Fruit fly (Drosophila melanogaster) whole organism, embryonic: ENCODE results near the gene CG3104.

Experiments used
- Asciz ChIP-seq: fragments of 200-800 bp; sonication (Bioruptor generic); optimal IDR thresholded peaks from 2 replicates; lab custom pipeline; 2017; ENCODE audit warnings: missing biosample characterization, mild to moderate bottlenecking, missing genetic modification characterization, missing genetic modification reagents
- Awh ChIP-seq: fragments of 200-800 bp; sonication (Bioruptor generic); IDR thresholded peaks from 2 replicates; pipeline ENCODE4, ENCODE4 v1.3.6; 2022; ENCODE audit warnings: missing biosample characterization, missing genetic modification characterization
- Bdp1 ChIP-seq: fragments of 200-800 bp; sonication (Bioruptor generic); optimal IDR thresholded peaks from 3 replicates; lab custom pipeline; 2016; ENCODE audit warnings: missing biosample characterization, missing genetic modification characterization
- CG11560 ChIP-seq: fragments of 200-800 bp; sonication (Bioruptor generic); IDR thresholded peaks from 3 replicates; pipeline ENCODE4 v1.3.6; 2022; ENCODE audit warnings: missing biosample characterization, missing genetic modification characterization
- CG11696 ChIP-seq: fragments of 200-800 bp; sonication (Bioruptor generic); IDR thresholded peaks from 2 replicates; pipeline ENCODE4 v1.3.6; 2022; ENCODE audit warnings: missing biosample characterization, missing genetic modification characterization
- CG12071 ChIP-seq: fragments of 200-800 bp; sonication (Bioruptor generic); optimal IDR thresholded peaks from 3 replicates; lab custom pipeline; 2018; ENCODE audit warnings: missing biosample characterization, mild to moderate bottlenecking, missing genetic modification characterization
- CG12219 ChIP-seq: fragments of 200-800 bp; sonication (Bioruptor generic); optimal IDR thresholded peaks from 3 replicates; lab custom pipeline; 2018; ENCODE audit warnings: missing biosample characterization, mild to moderate bottlenecking, missing genetic modification characterization
- CG12744 ChIP-seq: fragments of 200-800 bp; sonication (Bioruptor generic); optimal IDR thresholded peaks from 2 replicates; lab custom pipeline; 2016; ENCODE audit warnings: missing biosample characterization, missing genetic modification characterization
- CG13894 ChIP-seq: fragments of 200-800 bp; sonication (Bioruptor generic); optimal IDR thresholded peaks from 3 replicates; lab custom pipeline; 2018; ENCODE audit warnings: missing biosample characterization, mild to moderate bottlenecking, missing genetic modification characterization, moderate library complexity
- CG14050 ChIP-seq: fragments of 200-800 bp; sonication (Bioruptor generic); IDR thresholded peaks from 3 replicates; pipeline ENCODE4 v1.3.6; 2022; ENCODE audit warnings: missing biosample characterization, missing genetic modification characterization
- CG15073 ChIP-seq: fragments of 200-800 bp; sonication (Bioruptor generic); optimal IDR thresholded peaks from 2 replicates; lab custom pipeline; 2016; ENCODE audit warnings: missing biosample characterization, missing genetic modification characterization
- CG17802 ChIP-seq: fragments of 200-800 bp; sonication (Bioruptor generic); optimal IDR thresholded peaks from 2 replicates; lab custom pipeline; 2018; ENCODE audit warnings: missing biosample characterization, mild to moderate bottlenecking, missing genetic modification characterization, moderate library complexity
- CG18476 ChIP-seq: fragments of 200-800 bp; sonication (Bioruptor generic); optimal IDR thresholded peaks from 2 replicates; lab custom pipeline; 2016; ENCODE audit warnings: missing biosample characterization, mild to moderate bottlenecking, missing genetic modification characterization
- CG34422 ChIP-seq: fragments of 200-800 bp; sonication (Bioruptor generic); IDR thresholded peaks from 3 replicates; pipeline ENCODE4 v1.3.6; 2022; ENCODE audit warnings: missing biosample characterization, missing genetic modification characterization
- CG4424 ChIP-seq: fragments of 200-800 bp; sonication (Bioruptor generic); optimal IDR thresholded peaks from 3 replicates; lab custom pipeline; 2016; ENCODE audit warnings: missing biosample characterization, missing genetic modification characterization
- CG4854 ChIP-seq: fragments of 200-800 bp; sonication (Bioruptor generic); optimal IDR thresholded peaks from 2 replicates; lab custom pipeline; 2016; ENCODE audit warnings: missing biosample characterization, missing genetic modification characterization, inconsistent platforms
- CG6272 ChIP-seq: fragments of 200-800 bp; sonication (Bioruptor generic); IDR thresholded peaks from 2 replicates; pipeline ENCODE4 v1.3.6; 2022; ENCODE audit warnings: missing biosample characterization, missing genetic modification characterization
- CG6765 ChIP-seq: fragments of 200-800 bp; sonication (Bioruptor generic); optimal IDR thresholded peaks from 3 replicates; lab custom pipeline; 2017; ENCODE audit warnings: missing biosample characterization, mild to moderate bottlenecking, missing genetic modification characterization
- CG7556 ChIP-seq: fragments of 200-800 bp; sonication (Bioruptor generic); optimal IDR thresholded peaks from 2 replicates; lab custom pipeline; 2017; ENCODE audit warnings: missing biosample characterization, mild to moderate bottlenecking, missing genetic modification characterization
- CG7839 ChIP-seq: fragments of 200-800 bp; sonication (Bioruptor generic); optimal IDR thresholded peaks from 3 replicates; lab custom pipeline; 2018; ENCODE audit warnings: missing biosample characterization, mild to moderate bottlenecking, missing genetic modification characterization, moderate library complexity
- CG7963 ChIP-seq: fragments of 200-800 bp; sonication (Bioruptor generic); IDR thresholded peaks from 3 replicates; pipeline ENCODE4 v1.3.6; 2022; ENCODE audit warnings: missing biosample characterization, missing genetic modification characterization; ENCODE audit not compliant: partially characterized antibody
- CG8765 ChIP-seq: fragments of 200-800 bp; sonication (Bioruptor generic); IDR thresholded peaks from 2 replicates; pipeline ENCODE4 v1.3.6; 2022; ENCODE audit warnings: missing biosample characterization, missing genetic modification characterization
- CG9215 ChIP-seq: fragments of 200-800 bp; sonication (Bioruptor generic); IDR thresholded peaks from 2 replicates; pipeline ENCODE4 v1.3.6; 2022; ENCODE audit warnings: missing biosample characterization, missing genetic modification characterization
- CG9609 ChIP-seq: fragments of 200-800 bp; sonication (Bioruptor generic); optimal IDR thresholded peaks from 3 replicates; lab custom pipeline; 2016; ENCODE audit warnings: missing biosample characterization, missing genetic modification characterization
- CG9797 ChIP-seq: fragments of 200-800 bp; sonication (Bioruptor generic); optimal IDR thresholded peaks from 3 replicates; lab custom pipeline; 2018; ENCODE audit warnings: missing biosample characterization, mild to moderate bottlenecking, missing genetic modification characterization
- CG9817 ChIP-seq: fragments of 200-800 bp; sonication (Bioruptor generic); optimal IDR thresholded peaks from 2 replicates; lab custom pipeline; 2018; ENCODE audit warnings: missing biosample characterization, mild to moderate bottlenecking, missing genetic modification characterization, moderate library complexity
- Camta ChIP-seq: fragments of 200-800 bp; sonication (Bioruptor generic); optimal IDR thresholded peaks from 2 replicates; lab custom pipeline; 2016; ENCODE audit warnings: missing biosample characterization, missing genetic modification characterization
- D ChIP-seq, 2 experiments: fragments of 200-800 bp in 1 of 2; fragments of >200 bp in 1 of 2; sonication (Bioruptor generic) in 1 of 2; optimal IDR thresholded peaks; 2 replicates in 1 of 2; 3 replicates in 1 of 2; lab custom pipeline; 2017; ENCODE audit warnings: mild to moderate bottlenecking in 1 of 2, missing biosample characterization in 1 of 2, missing genetic modification characterization in 1 of 2, missing genetic modification reagents in 1 of 2
- Ets97D ChIP-seq: fragments of 200-800 bp; sonication (Bioruptor generic); optimal IDR thresholded peaks from 3 replicates; lab custom pipeline; 2016; ENCODE audit warnings: missing biosample characterization, missing genetic modification characterization
- Fer1 ChIP-seq: fragments of 200-800 bp; sonication (Bioruptor generic); optimal IDR thresholded peaks from 2 replicates; lab custom pipeline; 2017; ENCODE audit warnings: missing biosample characterization, mild to moderate bottlenecking, missing genetic modification characterization
- HLH54F ChIP-seq: fragments of 200-800 bp; sonication (Bioruptor generic); optimal IDR thresholded peaks from 3 replicates; lab custom pipeline; 2016; ENCODE audit warnings: missing biosample characterization, missing genetic modification characterization
- HmgD ChIP-seq: fragments of 200-800 bp; sonication (Bioruptor generic); optimal IDR thresholded peaks from 3 replicates; lab custom pipeline; 2016; ENCODE audit warnings: missing biosample characterization, missing genetic modification characterization
- Nf-YB ChIP-seq: fragments of 200-800 bp; sonication (Bioruptor generic); optimal IDR thresholded peaks from 3 replicates; lab custom pipeline; 2019; ENCODE audit warnings: missing biosample characterization, mild to moderate bottlenecking, missing genetic modification characterization, moderate library complexity
- Optix ChIP-seq: fragments of 200-800 bp; sonication (Bioruptor generic); IDR thresholded peaks from 3 replicates; pipeline ENCODE4 v1.3.6; 2022; ENCODE audit warnings: missing biosample characterization, missing genetic modification characterization
- Six4 ChIP-seq: fragments of 200-800 bp; sonication (Bioruptor generic); optimal IDR thresholded peaks from 2 replicates; lab custom pipeline; 2016; ENCODE audit warnings: missing biosample characterization, missing genetic modification characterization
- Xrp1 ChIP-seq: fragments of 200-800 bp; sonication (Bioruptor generic); IDR thresholded peaks from 2 replicates; pipeline ENCODE4 v1.3.6; 2022; ENCODE audit warnings: missing biosample characterization, missing genetic modification characterization
- bbx ChIP-seq: fragments of 200-800 bp; sonication (Bioruptor generic); IDR thresholded peaks from 2 replicates; pipeline ENCODE4 v1.3.6; 2022; ENCODE audit warnings: missing biosample characterization, missing genetic modification characterization; ENCODE audit not compliant: partially characterized antibody
- fd64A ChIP-seq: fragments of 200-800 bp; sonication (Bioruptor generic); optimal IDR thresholded peaks from 3 replicates; lab custom pipeline; 2018; ENCODE audit warnings: missing biosample characterization, mild to moderate bottlenecking, missing genetic modification characterization
- fu2 ChIP-seq: fragments of 200-800 bp; sonication (Bioruptor generic); optimal IDR thresholded peaks from 2 replicates; lab custom pipeline; 2016; ENCODE audit warnings: missing biosample characterization, missing genetic modification characterization
- gsb-n ChIP-seq: fragments of 200-800 bp; sonication (Bioruptor generic); optimal IDR thresholded peaks from 3 replicates; lab custom pipeline; 2018; ENCODE audit warnings: missing biosample characterization, mild to moderate bottlenecking, missing genetic modification characterization
- kni ChIP-seq: fragments of 200-800 bp; sonication (Bioruptor generic); optimal IDR thresholded peaks from 3 replicates; lab custom pipeline; 2017; ENCODE audit warnings: mild to moderate bottlenecking, missing biosample characterization, missing genetic modification reagents, missing genetic modification characterization
- lbe ChIP-seq: fragments of 200-800 bp; sonication (Bioruptor generic); optimal IDR thresholded peaks from 2 replicates; lab custom pipeline; 2016; ENCODE audit warnings: missing biosample characterization, mild to moderate bottlenecking, missing genetic modification characterization
- org-1 ChIP-seq: fragments of 200-800 bp; sonication (Bioruptor generic); optimal IDR thresholded peaks from 2 replicates; lab custom pipeline; 2017; ENCODE audit warnings: missing biosample characterization, missing genetic modification characterization
- pan ChIP-seq, 4 experiments: fragments of >200 bp in 3 of 4; fragments of 200-800 bp in 1 of 4; sonication (Bioruptor generic) in 1 of 4; optimal IDR thresholded peaks in 3 of 4; IDR thresholded peaks in 1 of 4; 2 replicates each; pipeline versions ENCODE4 v1.3.6 to Lab custom; 2017 to 2022; ENCODE audit warnings: missing biosample characterization in 2 of 4, missing genetic modification characterization in 2 of 4, mixed read lengths in 1 of 4
- phol ChIP-seq: fragments of 200-800 bp; sonication (Bioruptor generic); optimal IDR thresholded peaks from 3 replicates; lab custom pipeline; 2018; ENCODE audit warnings: missing biosample characterization, mild to moderate bottlenecking, missing genetic modification characterization, moderate library complexity
- sim ChIP-seq: fragments of 200-800 bp; sonication (Bioruptor generic); IDR thresholded peaks from 2 replicates; pipeline ENCODE4 v1.3.6; 2022; ENCODE audit warnings: missing biosample characterization, missing genetic modification characterization
- unpg ChIP-seq: fragments of 200-800 bp; sonication (Bioruptor generic); optimal IDR thresholded peaks from 3 replicates; lab custom pipeline; 2018; ENCODE audit warnings: missing biosample characterization, mild to moderate bottlenecking, missing genetic modification characterization, moderate library complexity
- vnd ChIP-seq: fragments of 200-800 bp; sonication (Bioruptor generic); IDR thresholded peaks from 3 replicates; pipeline ENCODE4 v1.3.6; 2022; ENCODE audit warnings: missing biosample characterization, missing genetic modification characterization; ENCODE audit not compliant: partially characterized antibody

CG3104 gene

DNA sequence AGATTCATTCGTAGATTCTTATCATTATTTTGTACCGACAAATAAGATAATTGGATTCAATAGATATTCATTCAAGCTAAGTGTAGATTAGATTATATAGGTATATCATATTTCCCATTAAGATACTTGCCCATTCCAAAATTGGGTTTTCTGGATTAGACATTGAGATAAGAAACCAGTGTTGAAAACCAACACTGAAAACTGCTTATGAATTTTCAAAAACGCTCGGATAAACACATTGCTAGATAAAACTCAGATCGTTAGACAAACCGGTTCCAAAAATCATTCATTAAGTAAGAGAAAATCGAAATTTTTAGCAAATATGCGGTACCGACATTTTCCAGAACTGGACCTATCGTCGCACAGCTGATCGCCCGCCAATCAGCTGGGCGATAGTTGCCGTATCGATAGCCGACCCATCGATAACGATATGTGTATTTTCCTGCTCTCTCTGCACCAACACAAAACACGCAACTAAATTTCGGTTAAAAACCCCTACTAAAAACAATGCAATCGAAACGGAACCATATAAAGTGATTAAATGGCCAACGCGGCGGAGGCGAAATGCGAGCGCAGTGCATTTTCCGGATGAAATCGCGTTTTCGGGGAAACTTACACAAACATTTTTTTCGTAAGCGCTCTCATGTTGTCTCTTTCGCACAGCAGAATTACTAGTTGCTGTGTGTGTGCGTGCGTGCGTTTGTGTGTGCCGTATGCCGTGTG, 30.1 kb upstream of the CG3104 start, which contains the start of the genes NTPase and lilli (continued):
- TF ChIP-seq CG14050 (GFP tag; lab: Robert Waterston, UW) (no peak), HLH54F (peak; percentile 74), CG12744 (GFP tag; lab: Kevin White, UChicago) (peak; percentile 17), CG15073 (GFP tag; lab: Kevin White, UChicago) (no peak), CG7963 (GFP tag; lab: Robert Waterston, UW) (peak; percentile 94), Optix (GFP tag; lab: Robert Waterston, UW) (peak; percentile 42; the same call in 1 of the 3 replicates), kni (GFP tag; lab: Kevin White, UChicago) (no peak), D (optimal IDR thresholded peaks at IDR 0.05; lab: Kevin White, UChicago) (peak; percentile 86), D (GFP tag; optimal IDR thresholded peaks at IDR 0.05; lab: Kevin White, UChicago) (no peak), phol (peak; percentile 38), CG4854 (GFP tag; lab: Kevin White, UChicago) (peak; percentile 72), unpg (GFP tag; lab: Kevin White, UChicago) (peak; percentile 49), Six4 (GFP tag; lab: Kevin White, UChicago) (peak; percentile 53), vnd (peak; percentile 90), HmgD (GFP tag; lab: Kevin White, UChicago) (peak; percentile 18), CG9609 (GFP tag; lab: Kevin White, UChicago) (peak; percentile 76), CG9215 (GFP tag; lab: Robert Waterston, UW) (no peak), CG34422 (GFP tag; lab: Robert Waterston, UW) (peak; percentile 73; the same call in 2 of the 3 replicates), Fer1 (peak; percentile 41), CG6272 (GFP tag; lab: Robert Waterston, UW) (peak; percentile 44; the same call in 1 of the 2 replicates), lbe (GFP tag; lab: Kevin White, UChicago) (peak; percentile 40), CG7556 (GFP tag; lab: Kevin White, UChicago) (peak; percentile 38), fd64A (GFP tag; lab: Kevin White, UChicago) (no peak), CG13894 (tag; lab: Kevin White, UChicago) (peak; percentile 9), gsb-n (tag; lab: Kevin White, UChicago) (peak; percentile 6), Bdp1 (GFP tag; lab: Kevin White, UChicago) (peak; percentile 48), CG9817 (tag; lab: Kevin White, UChicago) (no peak), Awh (GFP tag; lab: Robert Waterston, UW) (no peak), pan (optimal IDR thresholded peaks at IDR 0.05; lab: Kevin White, UChicago) (no peak), pan (GFP tag; optimal IDR thresholded peaks at IDR 0.05 in 1 of 2, IDR thresholded peaks at IDR 0.05 in 1 of 2) (peak in 1 of 2 experiments; percentile 51), CG18476 (GFP tag; lab: Kevin White, UChicago) (peak; percentile 37), Nf-YB (GFP tag; lab: Kevin White, UChicago) (no peak), CG12219 (GFP tag; lab: Kevin White, UChicago) (no peak), fu2 (GFP tag; lab: Kevin White, UChicago) (peak; percentile 10), CG11696 (GFP tag; lab: Robert Waterston, UW) (peak; percentile 51; the same call in 1 of the 2 replicates), Camta (GFP tag; lab: Kevin White, UChicago) (peak; percentile 70), CG4424 (GFP tag; lab: Kevin White, UChicago) (peak; percentile 80), Asciz (no peak), Xrp1 (GFP tag; lab: Robert Waterston, UW) (peak; percentile 68; the same call in 1 of the 2 replicates), CG6765 (GFP tag; lab: Kevin White, UChicago) (no peak), CG8765 (GFP tag; lab: Robert Waterston, UW) (no peak), CG9797 (GFP tag; lab: Kevin White, UChicago) (no peak), org-1 (GFP tag; lab: Kevin White, UChicago) (no peak), CG11560 (tag; lab: Robert Waterston, UW) (no peak), sim (GFP tag; lab: Robert Waterston, UW) (peak; percentile 65; the same call in 1 of the 2 replicates), CG17802 (tag; lab: Kevin White, UChicago) (peak; percentile 39), bbx (GFP tag; lab: Robert Waterston, UW) (peak; percentile 96), CG12071 (GFP tag; lab: Kevin White, UChicago) (no peak), CG7839 (no peak), Ets97D (peak; percentile 48)
